Worm (Caenorhabditis elegans) whole organism, L2 larva: Measurements from ENCODE around the gene ZK512.11.

Experiments
- C34F6.9 ChIP-seq: fragments of 150-350 bp; optimal IDR thresholded peaks from 2 replicates; lab custom pipeline; 2014; ENCODE audit warnings: missing biosample characterization, missing genetic modification characterization
- F13H6.1 ChIP-seq: sonication (generic microtip); optimal IDR thresholded peaks from 2 replicates; lab custom pipeline; 2016; ENCODE audit warnings: missing genetic modification characterization, missing compliant biosample characterization
- R02D3.7 ChIP-seq: fragments of 150-350 bp; optimal IDR thresholded peaks from 2 replicates; lab custom pipeline; 2014; ENCODE audit warnings: missing biosample characterization, missing genetic modification characterization
- Y55F3AM.14 ChIP-seq: fragments of 200-800 bp; sonication (Bioruptor generic); optimal IDR thresholded peaks from 2 replicates; lab custom pipeline; 2018; ENCODE audit warnings: mild to moderate bottlenecking, missing genetic modification characterization, missing compliant biosample characterization
- ZK546.5 ChIP-seq: sonication (generic microtip); optimal IDR thresholded peaks from 2 replicates; lab custom pipeline; 2017; ENCODE audit warnings: missing biosample characterization, missing genetic modification characterization
- alr-1 ChIP-seq: fragments of 150-350 bp; optimal IDR thresholded peaks from 2 replicates; lab custom pipeline; 2014; ENCODE audit warnings: missing biosample characterization, missing genetic modification characterization
- aly-2 ChIP-seq: fragments of 150-350 bp; optimal IDR thresholded peaks from 2 replicates; lab custom pipeline; 2014; ENCODE audit warnings: missing biosample characterization, missing genetic modification characterization
- ama-1 ChIP-seq: fragments of 150-350 bp; optimal IDR thresholded peaks from 2 replicates; lab custom pipeline; 2018; ENCODE audit warnings: inconsistent platforms
- blmp-1 ChIP-seq: sonication (generic microtip); optimal IDR thresholded peaks from 2 replicates; lab custom pipeline; 2017; ENCODE audit warnings: missing genetic modification characterization, mild to moderate bottlenecking, missing compliant biosample characterization, antibody characterized with exemption, moderate library complexity; ENCODE audit not compliant: insufficient read depth
- ceh-16 ChIP-seq: fragments of 150-350 bp; optimal IDR thresholded peaks from 2 replicates; lab custom pipeline; 2014; ENCODE audit warnings: missing biosample characterization, missing genetic modification characterization
- ceh-82 ChIP-seq: fragments of 150-350 bp; optimal IDR thresholded peaks from 2 replicates; lab custom pipeline; 2014; ENCODE audit warnings: missing biosample characterization, missing genetic modification characterization
- crh-2 ChIP-seq: sonication (generic microtip); optimal IDR thresholded peaks from 2 replicates; lab custom pipeline; 2017; ENCODE audit warnings: missing biosample characterization, missing genetic modification characterization
- dmd-4 ChIP-seq: sonication (generic microtip); optimal IDR thresholded peaks from 2 replicates; lab custom pipeline; 2017; ENCODE audit warnings: missing biosample characterization, missing genetic modification characterization
- egl-27 ChIP-seq: sonication (generic microtip); optimal IDR thresholded peaks from 3 replicates; lab custom pipeline; 2017; ENCODE audit warnings: missing biosample characterization, missing genetic modification reagents, missing genetic modification characterization
- elt-1 ChIP-seq: fragments of 150-350 bp; optimal IDR thresholded peaks from 2 replicates; lab custom pipeline; 2014; ENCODE audit warnings: missing biosample characterization, missing genetic modification characterization
- fos-1 ChIP-seq: fragments of 150-350 bp; optimal IDR thresholded peaks from 2 replicates; lab custom pipeline; 2014; ENCODE audit warnings: missing biosample characterization, missing genetic modification characterization
- gmeb-1 ChIP-seq: fragments of 150-350 bp; optimal IDR thresholded peaks from 2 replicates; lab custom pipeline; 2014; ENCODE audit warnings: missing biosample characterization, missing genetic modification characterization
- lin-11 ChIP-seq: fragments of 150-350 bp; sonication (generic microtip); optimal IDR thresholded peaks from 2 replicates; lab custom pipeline; 2014; ENCODE audit warnings: missing biosample characterization, missing genetic modification characterization, inconsistent platforms, mixed read lengths
- lin-13 ChIP-seq: fragments of 150-350 bp; optimal IDR thresholded peaks from 2 replicates; lab custom pipeline; 2014; ENCODE audit warnings: missing biosample characterization, missing genetic modification reagents, missing genetic modification characterization
- lin-39 ChIP-seq: fragments of 150-350 bp; optimal IDR thresholded peaks from 2 replicates; lab custom pipeline; 2014; ENCODE audit warnings: missing biosample characterization, missing genetic modification reagents, missing genetic modification characterization
- lsy-2 ChIP-seq, 2 experiments: fragments of 150-350 bp in 1 of 2; sonication (generic microtip) in 1 of 2; optimal IDR thresholded peaks; 2 replicates each; lab custom pipeline; 2014 to 2017; ENCODE audit warnings: missing biosample characterization in 2 of 2, missing genetic modification characterization in 2 of 2
- mab-5 ChIP-seq: fragments of 150-350 bp; optimal IDR thresholded peaks from 2 replicates; lab custom pipeline; 2014; ENCODE audit warnings: missing biosample characterization, missing genetic modification characterization
- mbf-1 ChIP-seq: sonication (generic microtip); optimal IDR thresholded peaks from 2 replicates; lab custom pipeline; 2017; ENCODE audit warnings: missing biosample characterization, missing genetic modification characterization
- mdl-1 ChIP-seq, 2 experiments: fragments of 150-350 bp in 1 of 2; sonication (generic microtip) in 1 of 2; optimal IDR thresholded peaks; 2 replicates each; lab custom pipeline; 2017; ENCODE audit warnings: missing biosample characterization in 2 of 2, missing genetic modification characterization in 2 of 2
- nhr-10 ChIP-seq: sonication (generic microtip); optimal IDR thresholded peaks from 2 replicates; lab custom pipeline; 2017; ENCODE audit warnings: missing biosample characterization, missing genetic modification characterization
- nhr-11 ChIP-seq: fragments of 150-350 bp; optimal IDR thresholded peaks from 2 replicates; lab custom pipeline; 2014; ENCODE audit warnings: missing biosample characterization, missing genetic modification characterization
- nhr-129 ChIP-seq: fragments of 150-350 bp; optimal IDR thresholded peaks from 2 replicates; lab custom pipeline; 2014; ENCODE audit warnings: missing biosample characterization, missing genetic modification characterization
- nhr-21 ChIP-seq: fragments of 150-350 bp; optimal IDR thresholded peaks from 2 replicates; lab custom pipeline; 2014; ENCODE audit warnings: missing biosample characterization, missing genetic modification characterization
- nhr-237 ChIP-seq: fragments of 150-350 bp; optimal IDR thresholded peaks from 2 replicates; lab custom pipeline; 2014; ENCODE audit warnings: missing biosample characterization, missing genetic modification characterization
- nhr-25 ChIP-seq: fragments of 150-350 bp; sonication (generic microtip); optimal IDR thresholded peaks from 3 replicates; lab custom pipeline; 2014; ENCODE audit warnings: missing biosample characterization, missing genetic modification characterization
- nhr-6 ChIP-seq: fragments of 150-350 bp; optimal IDR thresholded peaks from 2 replicates; lab custom pipeline; 2014; ENCODE audit warnings: missing biosample characterization, missing genetic modification characterization
- nhr-77 ChIP-seq: fragments of 150-350 bp; optimal IDR thresholded peaks from 2 replicates; lab custom pipeline; 2014; ENCODE audit warnings: missing biosample characterization, missing genetic modification characterization
- peb-1 ChIP-seq: fragments of 150-350 bp; optimal IDR thresholded peaks from 2 replicates; lab custom pipeline; 2014; ENCODE audit warnings: missing biosample characterization, missing genetic modification characterization
- sem-4 ChIP-seq: fragments of 150-350 bp; optimal IDR thresholded peaks from 2 replicates; lab custom pipeline; 2014; ENCODE audit warnings: missing biosample characterization, missing genetic modification reagents, missing genetic modification characterization
- sma-3 ChIP-seq: sonication (generic microtip); optimal IDR thresholded peaks from 2 replicates; lab custom pipeline; 2016; ENCODE audit warnings: missing genetic modification reagents, missing genetic modification characterization, missing compliant biosample characterization
- sma-9 ChIP-seq, 2 experiments: fragments of 150-350 bp in 1 of 2; sonication (generic microtip) in 1 of 2; optimal IDR thresholded peaks; 2 replicates each; lab custom pipeline; 2014 to 2016; ENCODE audit warnings: missing genetic modification characterization in 2 of 2, mild to moderate bottlenecking in 1 of 2, missing biosample characterization in 1 of 2, missing compliant biosample characterization in 1 of 2, missing genetic modification reagents in 1 of 2, moderate library complexity in 1 of 2
- snpc-4 ChIP-seq: fragments of 150-350 bp; optimal IDR thresholded peaks from 2 replicates; lab custom pipeline; 2014; ENCODE audit warnings: missing biosample characterization, missing genetic modification characterization
- unc-55 ChIP-seq: fragments of 150-350 bp; sonication (generic microtip); optimal IDR thresholded peaks from 3 replicates; lab custom pipeline; 2014; ENCODE audit warnings: missing biosample characterization, missing genetic modification reagents, missing genetic modification characterization
- ztf-1 ChIP-seq: fragments of 200-800 bp; sonication (Bioruptor generic); conservative IDR thresholded peaks from 2 replicates; pipeline ENCODE4 v1.3.6; 2022; ENCODE audit warnings: missing genetic modification characterization, missing compliant biosample characterization
- ztf-4 ChIP-seq: fragments of 150-350 bp; optimal IDR thresholded peaks from 2 replicates; lab custom pipeline; 2014; ENCODE audit warnings: missing biosample characterization, missing genetic modification characterization

The ZK512.11 gene

ce11 chrIII:9143911-9144310 is at the start of gene ZK512.11:
ZK512.11 (plus strand) TSS chrIII:9144211.
- TF ChIP-seq Y55F3AM.14: no peak
- no peak for TF ChIP-seq sma-9 (GFP tag; optimal IDR thresholded peaks at IDR 0.05; lab: Kevin White, UChicago)
- TF ChIP-seq sma-9 (tag; optimal IDR thresholded peaks at IDR 0.05; lab: Kevin White, UChicago): no peak
- no peak for TF ChIP-seq R02D3.7 (tag; lab: Kevin White, UChicago)
- peak; percentile 3 for TF ChIP-seq C34F6.9 (tag; lab: Kevin White, UChicago)
- peak in 1 of 2 experiments; percentile 5 for TF ChIP-seq lsy-2 (tag; optimal IDR thresholded peaks at IDR 0.05; lab: Kevin White, UChicago)
- peak; percentile 19 for TF ChIP-seq unc-55
- TF ChIP-seq aly-2 (tag; lab: Kevin White, UChicago): no peak

- TF ChIP-seq dmd-4: no peak
- TF ChIP-seq ztf-4 (tag; lab: Kevin White, UChicago): no peak
- TF ChIP-seq egl-27 (tag; lab: Kevin White, UChicago): no peak
- TF ChIP-seq, all 48 proteins: peak for 0
Measured at ce11 chrIII:9101212-9101611, 42.8 kb upstream of the ZK512.11 start, which contains the start of gene ZK507.1. ZK507.1 (minus strand) TSS chrIII:9101312.

DNA sequence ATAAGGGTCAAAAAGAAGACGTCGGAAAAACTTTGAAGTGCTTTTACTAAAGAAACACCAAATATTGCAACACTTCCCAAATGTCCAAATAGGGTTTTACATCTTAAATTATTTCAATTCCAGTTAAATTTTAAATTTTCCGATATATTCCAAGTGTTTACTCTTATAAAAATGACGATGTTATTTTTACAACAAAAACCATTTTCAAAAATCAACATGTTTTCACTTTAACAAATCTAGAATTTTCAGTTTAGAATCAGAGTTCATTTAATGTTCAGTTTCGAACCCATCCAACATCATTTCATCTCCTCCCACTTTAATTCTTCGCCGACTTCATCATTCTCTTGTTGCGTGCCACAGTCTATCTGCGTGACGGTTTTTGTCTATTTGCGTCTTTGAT is 40.4 kb upstream of the ZK512.11 start, which contains the start of gene dos-1:
Gene dos-1, plus strand, starts transcription at position 301 of the 400 bp plus-strand sequence.
- TF ChIP-seq nhr-10 (tag; lab: Kevin White, UChicago) (no peak), lin-11 (tag; lab: Kevin White, UChicago) (no peak), sem-4 (tag; lab: Kevin White, UChicago) (no peak), mbf-1 (tag; lab: Kevin White, UChicago) (no peak)

DNA sequence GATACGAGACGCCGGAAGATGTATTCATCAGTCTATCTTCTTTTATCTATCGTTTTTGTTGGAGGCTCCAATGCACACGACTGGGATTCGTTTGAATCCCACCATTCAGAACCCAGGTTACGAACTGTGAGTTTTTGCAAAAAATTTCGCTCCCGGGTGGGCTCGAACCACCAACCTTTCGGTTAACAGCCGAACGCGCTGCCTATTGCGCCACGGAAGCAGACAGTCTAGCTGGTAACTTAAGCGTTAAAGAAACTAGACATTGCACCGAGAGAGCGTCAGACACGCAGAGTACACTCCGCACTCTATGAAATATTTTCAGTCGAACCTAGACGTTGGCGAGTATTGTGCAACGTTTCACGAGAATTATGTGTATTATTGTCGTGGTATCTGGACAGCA is 40.0 kb upstream of the ZK512.11 start:
- TF ChIP-seq lsy-2 (tag; optimal IDR thresholded peaks at IDR 0.05; lab: Kevin White, UChicago) (no peak), nhr-10 (tag; lab: Kevin White, UChicago) (no peak), nhr-237 (no peak), nhr-129 (tag; lab: Kevin White, UChicago) (peak; percentile 75), mab-5 (no peak), snpc-4 (tag; lab: Kevin White, UChicago) (no peak), mdl-1 (tag; optimal IDR thresholded peaks at IDR 0.05; lab: Kevin White, UChicago) (no peak), ztf-1 (GFP tag; lab: Robert Waterston, UW) (no peak), sem-4 (tag; lab: Kevin White, UChicago) (no peak), nhr-11 (tag; lab: Kevin White, UChicago) (no peak), crh-2 (tag; lab: Kevin White, UChicago) (no peak), F13H6.1 (tag; lab: Kevin White, UChicago) (peak; percentile 23), unc-55 (peak; percentile 57), nhr-6 (no peak), ama-1 (lab: Kevin White, UChicago) (no peak), lin-13 (no peak), nhr-77 (no peak), ceh-82 (tag; lab: Kevin White, UChicago) (no peak), ZK546.5 (tag; lab: Kevin White, UChicago) (no peak), elt-1 (no peak), peb-1 (tag; lab: Kevin White, UChicago) (no peak), sma-3 (GFP tag; lab: Kevin White, UChicago) (peak; percentile 4), nhr-25 (no peak), mbf-1 (tag; lab: Kevin White, UChicago) (no peak), alr-1 (tag; lab: Kevin White, UChicago) (no peak), R02D3.7 (tag; lab: Kevin White, UChicago) (no peak), sma-9 (GFP tag; optimal IDR thresholded peaks at IDR 0.05; lab: Kevin White, UChicago) (peak; percentile 27), sma-9 (tag; optimal IDR thresholded peaks at IDR 0.05; lab: Kevin White, UChicago) (no peak), C34F6.9 (tag; lab: Kevin White, UChicago) (no peak), Y55F3AM.14 (peak; percentile 9), fos-1 (tag; lab: Kevin White, UChicago) (peak; percentile 13), blmp-1 (tag; lab: Kevin White, UChicago) (no peak), nhr-21 (tag; lab: Kevin White, UChicago) (no peak), lin-39 (tag; lab: Kevin White, UChicago) (no peak), gmeb-1 (tag; lab: Kevin White, UChicago) (peak; percentile 56), dmd-4 (no peak), ceh-16 (no peak)
